Worm (Caenorhabditis elegans) whole organism, late embryonic: ENCODE data around the gene str-208.

Source experiments
- ceh-24 ChIP-seq: sonication (generic microtip); optimal IDR thresholded peaks from 2 replicates; lab custom pipeline; 2016; ENCODE audit warnings: mild to moderate bottlenecking, missing genetic modification characterization, missing compliant biosample characterization
- elt-2 ChIP-seq: sonication (generic microtip); optimal IDR thresholded peaks from 2 replicates; lab custom pipeline; 2016; ENCODE audit warnings: missing genetic modification reagents, missing genetic modification characterization, missing compliant biosample characterization
- fkh-10 ChIP-seq: fragments of 150-350 bp; optimal IDR thresholded peaks from 2 replicates; lab custom pipeline; 2014; ENCODE audit warnings: missing biosample characterization, missing genetic modification reagents, missing genetic modification characterization
- gmeb-2 ChIP-seq: sonication (generic microtip); optimal IDR thresholded peaks from 2 replicates; lab custom pipeline; 2016; ENCODE audit warnings: missing genetic modification characterization, inconsistent platforms, missing compliant biosample characterization
- hlh-8 ChIP-seq: sonication (generic microtip); optimal IDR thresholded peaks from 2 replicates; lab custom pipeline; 2016; ENCODE audit warnings: missing genotype, missing genetic modification characterization, missing compliant biosample characterization
- npax-4 ChIP-seq: sonication (generic microtip); optimal IDR thresholded peaks from 2 replicates; lab custom pipeline; 2016; ENCODE audit warnings: missing genetic modification characterization, missing compliant biosample characterization
- pag-3 ChIP-seq: sonication (generic microtip); optimal IDR thresholded peaks from 2 replicates; lab custom pipeline; 2016; ENCODE audit warnings: missing compliant biosample characterization, missing genetic modification characterization, borderline replicate concordance

DNA sequence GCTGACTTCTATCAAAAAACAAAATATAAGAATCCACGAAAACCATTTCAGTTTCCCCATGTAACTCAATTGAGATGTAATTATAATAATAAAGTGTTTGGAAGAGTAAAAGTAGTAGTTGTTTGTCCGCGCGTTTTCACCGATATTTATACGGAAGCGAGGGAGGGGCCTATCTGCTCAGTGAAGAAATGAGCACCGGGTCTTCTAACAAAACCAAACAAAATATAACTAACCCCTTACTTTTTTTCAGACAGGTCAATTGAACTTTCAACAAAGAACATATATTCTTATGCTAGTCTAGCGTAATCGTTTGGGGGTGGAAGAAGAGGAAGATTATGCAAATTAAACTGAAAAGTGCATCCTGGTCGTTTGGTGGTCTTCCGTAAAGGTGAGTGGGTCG, 38.5 kb downstream of the str-208 start, which contains the start of gene ncx-9:
- TF ChIP-seq elt-2 (tag; lab: Kevin White, UChicago) (no peak), pag-3 (tag; lab: Kevin White, UChicago) (no peak), npax-4 (tag; lab: Kevin White, UChicago) (no peak), hlh-8 (no peak), gmeb-2 (tag; lab: Kevin White, UChicago) (no peak), ceh-24 (tag; lab: Kevin White, UChicago) (no peak), fkh-10 (GFP tag; lab: Kevin White, UChicago) (no peak)
